Worm (Caenorhabditis elegans) whole organism, L2 larva: ENCODE data around the gene C18H9.1.

Experiments used
- lsy-2 ChIP-seq, 2 experiments: fragments of 150-350 bp in 1 of 2; sonication (generic microtip) in 1 of 2; optimal IDR thresholded peaks; 2 replicates each; lab custom pipeline; 2014 to 2017; ENCODE audit warnings: missing biosample characterization in 2 of 2, missing genetic modification characterization in 2 of 2
- skn-1 ChIP-seq: sonication (generic microtip); optimal IDR thresholded peaks from 2 replicates; lab custom pipeline; 2017; ENCODE audit warnings: missing biosample characterization, missing genetic modification characterization

- TF ChIP-seq lsy-2 (tag; optimal IDR thresholded peaks at IDR 0.05; lab: Kevin White, UChicago) (no peak), skn-1 (no peak)
These were observed 47.5 kb downstream of the C18H9.1 start, which contains the start of gene F41G3.5 for ce11 chrII:6746404-6746803.
